Worm (Caenorhabditis elegans) whole organism, mixed stage, embryonic: Measurements from ENCODE around the gene EGAP1.5.

Source experiments
- M03D4.4 ChIP-seq: sonication (generic microtip); optimal IDR thresholded peaks from 2 replicates; lab custom pipeline; 2017; ENCODE audit warnings: mild to moderate bottlenecking, missing genetic modification characterization, missing compliant biosample characterization
- bed-3 ChIP-seq: fragments of 200-800 bp; sonication (Bioruptor generic); optimal IDR thresholded peaks from 3 replicates; lab custom pipeline; 2018; ENCODE audit warnings: mild to moderate bottlenecking, missing genetic modification characterization, moderate library complexity, missing compliant biosample characterization
- blmp-1 ChIP-seq: fragments of 150-350 bp; optimal IDR thresholded peaks from 2 replicates; lab custom pipeline; 2014; ENCODE audit warnings: missing biosample characterization, missing genetic modification characterization
- ceh-43 ChIP-seq: fragments of 200-800 bp; sonication (Bioruptor generic); optimal IDR thresholded peaks from 2 replicates; lab custom pipeline; 2018; ENCODE audit warnings: mild to moderate bottlenecking, missing genetic modification characterization, moderate library complexity, missing compliant biosample characterization
- ceh-83 ChIP-seq: fragments of 200-800 bp; sonication (Bioruptor generic); optimal IDR thresholded peaks from 2 replicates; lab custom pipeline; 2018; ENCODE audit warnings: mild to moderate bottlenecking, missing genetic modification characterization, missing compliant biosample characterization
- ces-1 ChIP-seq: fragments of 150-350 bp; optimal IDR thresholded peaks from 2 replicates; lab custom pipeline; 2014; ENCODE audit warnings: missing biosample characterization, missing genetic modification reagents, missing genetic modification characterization
- cnd-1 ChIP-seq: fragments of 200-800 bp; sonication (Bioruptor generic); optimal IDR thresholded peaks from 2 replicates; lab custom pipeline; 2018; ENCODE audit warnings: mild to moderate bottlenecking, missing genetic modification characterization, missing compliant biosample characterization
- elt-1 ChIP-seq: sonication (generic microtip); optimal IDR thresholded peaks from 2 replicates; lab custom pipeline; 2017; ENCODE audit warnings: missing genetic modification characterization, mild to moderate bottlenecking, missing compliant biosample characterization, antibody characterized with exemption, moderate library complexity, borderline replicate concordance; ENCODE audit not compliant: insufficient read depth
- elt-3 ChIP-seq: fragments of 150-350 bp; optimal IDR thresholded peaks from 2 replicates; lab custom pipeline; 2014; ENCODE audit warnings: missing biosample characterization, missing genetic modification characterization
- flh-1 ChIP-seq: fragments of 200-800 bp; sonication (Bioruptor generic); optimal IDR thresholded peaks from 2 replicates; lab custom pipeline; 2018; ENCODE audit warnings: mild to moderate bottlenecking, missing genetic modification characterization, moderate library complexity, missing compliant biosample characterization
- ham-2 ChIP-seq: fragments of 200-800 bp; sonication (Bioruptor generic); optimal IDR thresholded peaks from 2 replicates; lab custom pipeline; 2018; ENCODE audit warnings: mild to moderate bottlenecking, missing genetic modification characterization, missing compliant biosample characterization
- hlh-1 ChIP-seq: fragments of 150-350 bp; optimal IDR thresholded peaks from 2 replicates; lab custom pipeline; 2014; ENCODE audit warnings: missing biosample characterization, missing genetic modification reagents, missing genetic modification characterization
- lin-32 ChIP-seq: fragments of 200-800 bp; sonication (Bioruptor generic); optimal IDR thresholded peaks from 2 replicates; lab custom pipeline; 2018; ENCODE audit warnings: mild to moderate bottlenecking, missing genetic modification characterization, missing compliant biosample characterization
- lsy-2 ChIP-seq: fragments of 150-350 bp; optimal IDR thresholded peaks from 2 replicates; lab custom pipeline; 2014; ENCODE audit warnings: missing biosample characterization, missing genetic modification characterization
- mab-5 ChIP-seq: fragments of 150-350 bp; optimal IDR thresholded peaks from 2 replicates; lab custom pipeline; 2014; ENCODE audit warnings: missing biosample characterization, missing genetic modification characterization
- mls-2 ChIP-seq: sonication (generic microtip); optimal IDR thresholded peaks from 2 replicates; lab custom pipeline; 2016; ENCODE audit warnings: mild to moderate bottlenecking, missing genetic modification characterization, moderate library complexity, missing compliant biosample characterization
- nhr-2 ChIP-seq: fragments of 150-350 bp; optimal IDR thresholded peaks from 2 replicates; lab custom pipeline; 2014; ENCODE audit warnings: missing biosample characterization, missing genetic modification characterization
- nhr-237 ChIP-seq: fragments of 150-350 bp; optimal IDR thresholded peaks from 2 replicates; lab custom pipeline; 2014; ENCODE audit warnings: missing biosample characterization, missing genetic modification characterization
- nhr-76 ChIP-seq: sonication (generic microtip); optimal IDR thresholded peaks from 2 replicates; lab custom pipeline; 2017; ENCODE audit warnings: missing biosample characterization, missing genetic modification characterization
- pha-4 ChIP-seq: fragments of 150-350 bp; optimal IDR thresholded peaks from 2 replicates; lab custom pipeline; 2018; ENCODE audit warnings: missing biosample characterization, missing genetic modification reagents, missing genetic modification characterization
- snpc-4 ChIP-seq: fragments of 150-350 bp; optimal IDR thresholded peaks from 2 replicates; lab custom pipeline; 2014; ENCODE audit warnings: missing biosample characterization, missing genetic modification characterization
- sptf-1 ChIP-seq: sonication (generic microtip); optimal IDR thresholded peaks from 2 replicates; lab custom pipeline; 2017; ENCODE audit warnings: mild to moderate bottlenecking, missing genetic modification characterization, moderate library complexity, missing compliant biosample characterization
- tbx-8 ChIP-seq: fragments of 200-800 bp; sonication (Bioruptor generic); optimal IDR thresholded peaks from 2 replicates; lab custom pipeline; 2018; ENCODE audit warnings: mild to moderate bottlenecking, missing genetic modification characterization, moderate library complexity, missing compliant biosample characterization
- unc-120 ChIP-seq: sonication (generic microtip); optimal IDR thresholded peaks from 2 replicates; lab custom pipeline; 2017; ENCODE audit warnings: missing genetic modification characterization, missing compliant biosample characterization; ENCODE audit not compliant: poor library complexity, severe bottlenecking
- unc-39 ChIP-seq: fragments of 150-350 bp; optimal IDR thresholded peaks from 2 replicates; lab custom pipeline; 2014; ENCODE audit warnings: missing biosample characterization, missing genetic modification characterization
- unc-62 ChIP-seq: fragments of 150-350 bp; optimal IDR thresholded peaks from 2 replicates; lab custom pipeline; 2014; ENCODE audit warnings: missing biosample characterization, missing genetic modification reagents, missing genetic modification characterization
- zip-8 ChIP-seq: fragments of 150-350 bp; optimal IDR thresholded peaks from 2 replicates; lab custom pipeline; 2014; ENCODE audit warnings: missing biosample characterization, missing genetic modification characterization

The EGAP1.5 gene

DNA sequence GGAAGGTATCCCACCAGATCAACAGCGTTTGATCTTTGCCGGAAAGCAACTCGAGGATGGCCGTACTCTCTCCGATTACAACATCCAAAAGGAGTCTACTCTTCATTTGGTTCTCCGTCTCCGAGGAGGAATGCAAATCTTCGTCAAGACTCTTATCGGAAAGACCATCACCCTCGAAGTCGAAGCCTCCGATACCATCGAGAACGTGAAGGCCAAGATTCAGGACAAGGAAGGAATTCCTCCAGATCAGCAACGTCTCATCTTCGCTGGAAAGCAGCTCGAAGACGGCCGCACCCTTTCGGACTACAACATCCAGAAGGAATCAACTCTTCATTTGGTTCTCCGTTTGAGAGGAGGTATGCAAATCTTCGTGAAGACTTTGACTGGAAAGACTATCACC lies 10.6 kb downstream of the EGAP1.5 start:
- TF ChIP-seq nhr-76 (tag; lab: Kevin White, UChicago) (no peak), hlh-1 (no peak), unc-39 (tag; lab: Kevin White, UChicago) (no peak), nhr-237 (tag; lab: Kevin White, UChicago) (no peak), elt-1 (tag; lab: Kevin White, UChicago) (peak; percentile 84), ham-2 (peak; percentile 42), elt-3 (tag; lab: Kevin White, UChicago) (no peak), ceh-43 (GFP tag; lab: Kevin White, UChicago) (no peak)

DNA sequence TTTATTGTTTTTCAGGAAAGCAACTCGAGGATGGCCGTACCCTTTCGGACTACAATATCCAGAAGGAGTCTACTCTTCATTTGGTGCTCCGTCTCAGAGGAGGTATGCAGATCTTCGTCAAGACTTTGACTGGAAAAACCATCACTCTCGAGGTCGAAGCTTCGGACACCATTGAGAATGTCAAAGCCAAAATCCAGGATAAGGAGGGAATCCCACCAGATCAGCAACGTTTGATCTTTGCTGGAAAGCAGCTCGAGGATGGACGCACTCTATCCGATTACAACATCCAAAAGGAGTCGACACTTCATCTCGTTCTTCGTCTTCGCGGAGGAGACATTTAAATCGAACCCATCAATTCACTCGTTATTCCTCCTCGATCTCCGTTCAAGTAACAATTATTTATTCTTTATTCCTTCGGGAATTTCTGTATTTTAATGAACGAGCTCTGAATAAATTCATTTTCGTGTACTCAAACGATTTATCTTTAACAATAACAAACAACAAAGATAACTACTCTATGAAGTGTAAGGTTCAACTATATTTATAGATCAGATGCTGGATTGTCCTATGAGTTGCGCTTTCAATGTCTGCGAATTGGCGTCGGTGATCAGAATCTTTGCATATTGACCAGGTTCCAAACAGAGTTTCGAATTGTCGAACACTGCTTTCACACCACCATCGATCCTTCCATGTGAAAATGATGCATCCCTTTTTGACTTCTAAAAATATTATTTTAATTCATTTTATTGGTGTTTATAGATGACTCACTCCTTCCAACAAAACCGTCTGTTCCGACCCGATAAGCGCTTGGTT lies 12.1 kb downstream of the EGAP1.5 start:
- peak; percentile 3 for TF ChIP-seq lin-32 (GFP tag; lab: Kevin White, UChicago)
- no peak for TF ChIP-seq lsy-2
- no peak for TF ChIP-seq snpc-4
- no peak for TF ChIP-seq elt-1 (tag; lab: Kevin White, UChicago)
- TF ChIP-seq sptf-1 (tag; lab: Kevin White, UChicago): no peak
- TF ChIP-seq ceh-83: peak; percentile 78
- no peak for TF ChIP-seq mab-5 (tag; lab: Kevin White, UChicago)

DNA sequence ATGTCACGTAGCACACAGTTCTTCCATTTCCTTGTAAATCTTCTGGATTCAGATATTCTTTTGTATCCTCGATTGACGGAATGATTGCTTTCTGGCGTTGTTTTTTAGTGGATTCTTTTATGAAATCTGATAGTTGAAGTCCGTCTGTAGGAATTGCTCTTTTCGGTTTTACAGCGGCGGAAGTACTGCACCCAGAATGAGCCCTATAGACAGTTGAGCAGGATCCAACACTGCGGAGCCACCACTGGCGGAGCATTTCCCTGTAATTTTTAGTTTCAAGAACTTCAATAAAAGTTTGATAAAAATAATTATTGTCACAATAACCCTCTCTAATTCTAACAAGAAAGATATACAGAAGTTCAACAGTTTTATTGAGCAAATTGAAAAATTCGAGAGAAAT lies 14.3 kb downstream of the EGAP1.5 start, which contains the start of gene F25B5.5:
F25B5.5 (minus strand) TSS at position 260 of the 400 bp plus-strand sequence.
- TF ChIP-seq elt-1 (tag; lab: Kevin White, UChicago) (no peak), tbx-8 (GFP tag; lab: Kevin White, UChicago) (no peak), unc-120 (tag; lab: Kevin White, UChicago) (no peak), elt-3 (tag; lab: Kevin White, UChicago) (no peak), cnd-1 (tag; lab: Kevin White, UChicago) (no peak), lsy-2 (no peak), unc-62 (GFP tag; lab: Kevin White, UChicago) (no peak), nhr-2 (tag; lab: Kevin White, UChicago) (no peak)

DNA sequence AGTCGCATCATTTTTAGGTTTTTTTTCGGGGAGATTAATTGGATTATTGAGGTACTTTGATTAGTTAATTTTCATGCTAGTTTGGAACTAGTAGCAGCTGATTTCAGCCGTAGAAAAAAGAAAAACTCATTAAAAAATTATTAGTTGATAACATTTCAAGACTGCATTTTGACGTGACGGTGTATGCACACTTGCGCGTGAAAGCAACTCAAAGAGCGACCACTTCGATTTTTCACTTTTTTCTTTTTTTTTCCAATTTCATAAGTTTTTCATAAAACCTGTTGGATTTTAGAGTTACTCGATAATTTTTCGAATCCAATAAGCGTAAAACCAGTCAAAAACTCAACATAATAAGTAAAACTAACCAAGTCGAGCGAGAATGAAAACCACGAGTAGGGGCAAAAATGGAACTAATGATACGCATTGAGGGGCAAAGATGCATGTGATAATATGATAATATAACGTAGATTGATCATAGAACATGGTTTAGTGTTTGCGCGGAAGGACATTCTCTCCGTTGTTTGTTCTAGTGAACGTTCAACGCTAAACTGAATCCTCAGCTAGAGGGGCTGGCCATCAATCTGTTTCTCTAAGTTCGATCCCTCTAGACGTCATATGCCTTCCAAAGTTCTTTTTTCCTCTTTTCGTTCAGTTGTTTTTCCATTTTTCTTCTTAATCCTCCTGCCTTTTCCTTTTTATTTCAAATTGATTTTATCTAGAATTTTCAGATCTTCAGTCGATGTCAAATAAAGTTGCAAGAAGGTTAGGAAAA lies 16.8 kb downstream of the EGAP1.5 start, which contains the start of the genes F25B5.6 and F25B5.3:
F25B5.6 (minus strand) TSS at position 572 of the 772 bp plus-strand sequence.
F25B5.3 (plus strand) TSS at position 722 of the 772 bp plus-strand sequence.
- peak; percentile 51 for TF ChIP-seq ces-1 (GFP tag; lab: Kevin White, UChicago)
- TF ChIP-seq sptf-1 (tag; lab: Kevin White, UChicago): no peak

DNA sequence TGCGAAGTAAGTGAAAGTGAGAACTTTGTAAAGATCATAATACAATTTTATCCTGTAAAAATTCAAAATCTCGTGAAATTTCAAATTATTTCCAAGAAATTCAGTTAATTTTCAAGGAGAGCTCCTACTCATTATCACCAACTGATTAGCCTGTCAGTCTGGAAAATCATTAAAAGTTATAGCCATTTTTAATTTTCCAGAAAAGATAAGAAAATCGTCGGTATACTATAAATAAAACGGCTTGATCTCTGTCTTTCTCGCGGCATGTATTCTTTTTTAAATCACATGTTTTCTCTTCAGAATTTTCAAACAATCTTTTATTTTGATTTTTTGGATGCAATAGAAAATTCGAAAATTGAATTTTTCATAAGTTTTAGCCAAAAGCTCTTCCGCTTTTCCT lies 17.5 kb downstream of the EGAP1.5 start:
- TF ChIP-seq elt-1 (tag; lab: Kevin White, UChicago) (no peak), lsy-2 (no peak), nhr-237 (tag; lab: Kevin White, UChicago) (no peak), pha-4 (tag; lab: Kevin White, UChicago) (no peak), flh-1 (no peak), lin-32 (GFP tag; lab: Kevin White, UChicago) (no peak), nhr-76 (tag; lab: Kevin White, UChicago) (no peak), blmp-1 (tag; lab: Kevin White, UChicago) (no peak), bed-3 (GFP tag; lab: Kevin White, UChicago) (no peak), zip-8 (tag; lab: Kevin White, UChicago) (no peak), ces-1 (GFP tag; lab: Kevin White, UChicago) (no peak), M03D4.4 (tag; lab: Kevin White, UChicago) (no peak), mls-2 (no peak)
